Worm (Caenorhabditis elegans) whole organism, L3 larva: Measurements from ENCODE around the gene ift-74.

Experiments used
- R02D3.7 ChIP-seq: fragments of 150-350 bp; optimal IDR thresholded peaks from 2 replicates; lab custom pipeline; 2014; ENCODE audit warnings: missing biosample characterization, missing genetic modification characterization
- ZK546.5 ChIP-seq: sonication (generic microtip); optimal IDR thresholded peaks from 2 replicates; lab custom pipeline; 2017; ENCODE audit warnings: missing biosample characterization, missing genetic modification characterization
- aly-2 ChIP-seq: fragments of 150-350 bp; optimal IDR thresholded peaks from 2 replicates; lab custom pipeline; 2014; ENCODE audit warnings: missing biosample characterization, missing genetic modification characterization
- ama-1 ChIP-seq: fragments of 150-350 bp; optimal IDR thresholded peaks from 2 replicates; lab custom pipeline; 2018
- ceh-16 ChIP-seq: sonication (generic microtip); optimal IDR thresholded peaks from 2 replicates; lab custom pipeline; 2017; ENCODE audit warnings: missing biosample characterization, missing genetic modification characterization
- ceh-28 ChIP-seq: fragments of 150-350 bp; optimal IDR thresholded peaks from 2 replicates; lab custom pipeline; 2014; ENCODE audit warnings: missing biosample characterization, missing genetic modification reagents, missing genetic modification characterization
- ceh-82 ChIP-seq: fragments of 150-350 bp; optimal IDR thresholded peaks from 2 replicates; lab custom pipeline; 2014; ENCODE audit warnings: missing biosample characterization, missing genetic modification characterization
- ceh-9 ChIP-seq: sonication (generic microtip); optimal IDR thresholded peaks from 2 replicates; lab custom pipeline; 2018; ENCODE audit warnings: missing biosample characterization, missing genetic modification characterization
- daf-12 ChIP-seq: fragments of 150-350 bp; optimal IDR thresholded peaks from 2 replicates; lab custom pipeline; 2014; ENCODE audit warnings: missing biosample characterization, missing genetic modification reagents, missing genetic modification characterization
- egl-27 ChIP-seq: sonication (generic microtip); optimal IDR thresholded peaks from 4 replicates; lab custom pipeline; 2017; ENCODE audit warnings: missing biosample characterization, missing genetic modification reagents, missing genetic modification characterization
- egl-5 ChIP-seq: fragments of 150-350 bp; optimal IDR thresholded peaks from 2 replicates; lab custom pipeline; 2017; ENCODE audit warnings: missing biosample characterization, missing genetic modification reagents, missing genetic modification characterization, inconsistent platforms
- elt-1 ChIP-seq: fragments of 150-350 bp; optimal IDR thresholded peaks from 2 replicates; lab custom pipeline; 2014; ENCODE audit warnings: missing biosample characterization, missing genetic modification characterization
- elt-2 ChIP-seq: sonication (generic microtip); optimal IDR thresholded peaks from 2 replicates; lab custom pipeline; 2016; ENCODE audit warnings: missing genetic modification reagents, mild to moderate bottlenecking, missing genetic modification characterization, missing compliant biosample characterization
- elt-3 ChIP-seq, 3 experiments: fragments of 150-350 bp in 1 of 3; sonication (generic microtip) in 2 of 3; optimal IDR thresholded peaks; 2 replicates in 2 of 3; 4 replicates in 1 of 3; lab custom pipeline; 2014 to 2017; ENCODE audit warnings: missing biosample characterization in 3 of 3, missing genetic modification characterization in 3 of 3
- eor-1 ChIP-seq, 2 experiments: fragments of 150-350 bp; optimal IDR thresholded peaks; 2 replicates each; lab custom pipeline; 2014 to 2018; ENCODE audit warnings: missing biosample characterization in 2 of 2, missing genetic modification characterization in 2 of 2
- fkh-10 ChIP-seq: sonication (generic microtip); optimal IDR thresholded peaks from 2 replicates; lab custom pipeline; 2017; ENCODE audit warnings: missing biosample characterization, missing genetic modification reagents, missing genetic modification characterization
- fkh-2 ChIP-seq: fragments of 150-350 bp; optimal IDR thresholded peaks from 2 replicates; lab custom pipeline; 2014; ENCODE audit warnings: missing biosample characterization, missing genetic modification reagents, missing genetic modification characterization
- fos-1 ChIP-seq: fragments of 150-350 bp; optimal IDR thresholded peaks from 2 replicates; lab custom pipeline; 2014; ENCODE audit warnings: missing biosample characterization, missing genetic modification characterization
- hmg-11 ChIP-seq: sonication (generic microtip); optimal IDR thresholded peaks from 2 replicates; lab custom pipeline; 2016; ENCODE audit warnings: missing genetic modification characterization, missing compliant biosample characterization
- jun-1 ChIP-seq: fragments of 150-350 bp; optimal IDR thresholded peaks from 2 replicates; lab custom pipeline; 2014; ENCODE audit warnings: missing biosample characterization, missing genetic modification reagents, missing genetic modification characterization
- lin-15B ChIP-seq: fragments of 150-350 bp; optimal IDR thresholded peaks from 2 replicates; lab custom pipeline; 2014; ENCODE audit warnings: missing biosample characterization, missing genetic modification characterization
- lin-39 ChIP-seq: fragments of 150-350 bp; optimal IDR thresholded peaks from 2 replicates; lab custom pipeline; 2018; ENCODE audit warnings: missing biosample characterization, missing genetic modification reagents, missing genetic modification characterization
- lsy-12 ChIP-seq: sonication (generic microtip); optimal IDR thresholded peaks from 2 replicates; lab custom pipeline; 2016; ENCODE audit warnings: mild to moderate bottlenecking, missing genetic modification characterization, missing compliant biosample characterization
- mdl-1 ChIP-seq: fragments of 150-350 bp; optimal IDR thresholded peaks from 2 replicates; lab custom pipeline; 2014; ENCODE audit warnings: missing biosample characterization, missing genetic modification characterization
- mml-1 ChIP-seq: fragments of 150-350 bp; sonication (generic microtip); optimal IDR thresholded peaks from 3 replicates; lab custom pipeline; 2014; ENCODE audit warnings: missing biosample characterization, missing genetic modification characterization
- nfya-1 ChIP-seq: sonication (generic microtip); optimal IDR thresholded peaks from 2 replicates; lab custom pipeline; 2017; ENCODE audit warnings: missing genetic modification characterization, mild to moderate bottlenecking, missing compliant biosample characterization, antibody characterized with exemption, moderate library complexity; ENCODE audit not compliant: insufficient read depth
- nhr-11 ChIP-seq: fragments of 150-350 bp; optimal IDR thresholded peaks from 2 replicates; lab custom pipeline; 2014; ENCODE audit warnings: missing biosample characterization, missing genetic modification characterization
- nhr-12 ChIP-seq: fragments of 150-350 bp; optimal IDR thresholded peaks from 2 replicates; lab custom pipeline; 2014; ENCODE audit warnings: missing biosample characterization, missing genetic modification characterization
- nhr-23 ChIP-seq: fragments of 150-350 bp; optimal IDR thresholded peaks from 2 replicates; lab custom pipeline; 2014; ENCODE audit warnings: missing biosample characterization, missing genetic modification reagents, missing genetic modification characterization
- nhr-237 ChIP-seq: fragments of 150-350 bp; optimal IDR thresholded peaks from 2 replicates; lab custom pipeline; 2014; ENCODE audit warnings: missing biosample characterization, missing genetic modification characterization
- nhr-25 ChIP-seq: sonication (generic microtip); optimal IDR thresholded peaks from 2 replicates; lab custom pipeline; 2017; ENCODE audit warnings: missing biosample characterization, missing genetic modification characterization
- nhr-28 ChIP-seq: fragments of 150-350 bp; optimal IDR thresholded peaks from 2 replicates; lab custom pipeline; 2014; ENCODE audit warnings: missing biosample characterization, missing genetic modification characterization
- nhr-43 ChIP-seq: sonication (generic microtip); optimal IDR thresholded peaks from 2 replicates; lab custom pipeline; 2016; ENCODE audit warnings: mild to moderate bottlenecking, missing genetic modification characterization, missing compliant biosample characterization; ENCODE audit not compliant: poor library complexity, severe bottlenecking
- nhr-67 ChIP-seq: fragments of 150-350 bp; optimal IDR thresholded peaks from 2 replicates; lab custom pipeline; 2014; ENCODE audit warnings: missing biosample characterization, missing genetic modification characterization
- nhr-76 ChIP-seq: fragments of 150-350 bp; sonication (generic microtip); optimal IDR thresholded peaks from 5 replicates; lab custom pipeline; 2014; ENCODE audit warnings: missing biosample characterization, missing genetic modification characterization
- nhr-77 ChIP-seq: fragments of 150-350 bp; optimal IDR thresholded peaks from 2 replicates; lab custom pipeline; 2014; ENCODE audit warnings: missing biosample characterization, missing genetic modification characterization
- pha-4 ChIP-seq: fragments of 150-350 bp; optimal IDR thresholded peaks from 2 replicates; lab custom pipeline; 2014; ENCODE audit warnings: missing biosample characterization, missing genetic modification reagents, missing genetic modification characterization
- pqm-1 ChIP-seq: fragments of 150-350 bp; optimal IDR thresholded peaks from 2 replicates; lab custom pipeline; 2017; ENCODE audit warnings: missing biosample characterization, missing genetic modification characterization, inconsistent platforms
- sea-2 ChIP-seq: fragments of 150-350 bp; sonication (generic microtip); optimal IDR thresholded peaks from 4 replicates; lab custom pipeline; 2014; ENCODE audit warnings: missing biosample characterization, missing genetic modification reagents, missing genetic modification characterization
- skn-1 ChIP-seq: fragments of 150-350 bp; optimal IDR thresholded peaks from 2 replicates; lab custom pipeline; 2014; ENCODE audit warnings: missing biosample characterization, missing genetic modification characterization
- snpc-4 ChIP-seq: fragments of 150-350 bp; optimal IDR thresholded peaks from 2 replicates; lab custom pipeline; 2014; ENCODE audit warnings: missing biosample characterization, missing genetic modification characterization
- tbx-2 ChIP-seq: sonication (generic microtip); optimal IDR thresholded peaks from 2 replicates; lab custom pipeline; 2016; ENCODE audit warnings: mild to moderate bottlenecking, missing genetic modification characterization, missing compliant biosample characterization
- unc-39 ChIP-seq: sonication (generic microtip); optimal IDR thresholded peaks from 4 replicates; lab custom pipeline; 2017; ENCODE audit warnings: missing biosample characterization, missing genetic modification characterization
- unc-62 ChIP-seq: fragments of 150-350 bp; sonication (generic microtip); optimal IDR thresholded peaks from 4 replicates; lab custom pipeline; 2014; ENCODE audit warnings: missing biosample characterization, missing genetic modification reagents, missing genetic modification characterization
- zag-1 ChIP-seq: fragments of 150-350 bp; optimal IDR thresholded peaks from 2 replicates; lab custom pipeline; 2014; ENCODE audit warnings: missing biosample characterization, missing genetic modification characterization
- ztf-11 ChIP-seq: fragments of 150-350 bp; optimal IDR thresholded peaks from 2 replicates; lab custom pipeline; 2014; ENCODE audit warnings: missing biosample characterization, missing genetic modification characterization
- ztf-4 ChIP-seq: fragments of 150-350 bp; optimal IDR thresholded peaks from 2 replicates; lab custom pipeline; 2014; ENCODE audit warnings: missing biosample characterization, missing genetic modification characterization

The ift-74 gene

ce11 chrII:6706552-6707091, 26.8 kb downstream of the ift-74 start:
- TF ChIP-seq fkh-10 (peak; percentile 44), elt-1 (no peak)

- TF ChIP-seq lin-39 (tag; lab: Kevin White, UChicago) (peak; percentile 96), nhr-25 (tag; lab: Kevin White, UChicago) (no peak), unc-62 (GFP tag; lab: Kevin White, UChicago) (peak; percentile 27), fos-1 (tag; lab: Kevin White, UChicago) (no peak), elt-1 (peak; percentile 0), elt-2 (tag; lab: Kevin White, UChicago) (no peak), lsy-12 (tag; lab: Kevin White, UChicago) (no peak), fkh-2 (tag; lab: Kevin White, UChicago) (no peak), nfya-1 (peak; percentile 52), tbx-2 (tag; lab: Kevin White, UChicago) (no peak), lin-15B (no peak), ztf-4 (tag; lab: Kevin White, UChicago) (no peak), pha-4 (tag; lab: Kevin White, UChicago) (no peak)
Measured at ce11 chrII:6707496-6708260, 27.9 kb downstream of the ift-74 start.

- no peak for TF ChIP-seq nhr-23 (tag; lab: Kevin White, UChicago)
- no peak for TF ChIP-seq aly-2 (tag; lab: Kevin White, UChicago)
- no peak for TF ChIP-seq ceh-9 (tag; lab: Kevin White, UChicago)
- TF ChIP-seq pqm-1 (tag; lab: Kevin White, UChicago), result no peak
- no peak for TF ChIP-seq ama-1
- no peak for TF ChIP-seq ZK546.5 (tag; lab: Kevin White, UChicago)
- TF ChIP-seq mdl-1, result no peak
- no peak for TF ChIP-seq R02D3.7
- TF ChIP-seq lsy-12 (tag; lab: Kevin White, UChicago), result no peak
- TF ChIP-seq nhr-25 (tag; lab: Kevin White, UChicago), result no peak
- peak; percentile 21 for TF ChIP-seq lin-15B
- no peak for TF ChIP-seq nhr-76 (tag; lab: Kevin White, UChicago)
- no peak for TF ChIP-seq elt-1
- TF ChIP-seq ztf-11 (tag; lab: Kevin White, UChicago), result no peak
- TF ChIP-seq zag-1, result no peak
- TF ChIP-seq eor-1 (tag; optimal IDR thresholded peaks at IDR 0.05; lab: Kevin White, UChicago), result no peak
- no peak for TF ChIP-seq nhr-43 (tag; lab: Kevin White, UChicago)
- peak; percentile 65 for TF ChIP-seq lin-39 (tag; lab: Kevin White, UChicago)
- TF ChIP-seq snpc-4 (tag; lab: Kevin White, UChicago), result no peak
- TF ChIP-seq fkh-2 (tag; lab: Kevin White, UChicago), result no peak
- peak; percentile 78 for TF ChIP-seq nfya-1
- TF ChIP-seq elt-2 (tag; lab: Kevin White, UChicago), result no peak
- no peak for TF ChIP-seq skn-1 (tag; lab: Kevin White, UChicago)
- no peak for TF ChIP-seq pha-4 (tag; lab: Kevin White, UChicago)
- TF ChIP-seq sea-2 (GFP tag; lab: Kevin White, UChicago), result no peak
- peak; percentile 15 for TF ChIP-seq unc-62 (GFP tag; lab: Kevin White, UChicago)
- TF ChIP-seq fkh-10, result no peak
- TF ChIP-seq ceh-82 (tag; lab: Kevin White, UChicago), result no peak
- TF ChIP-seq nhr-67 (tag; lab: Kevin White, UChicago), result no peak
- no peak for TF ChIP-seq tbx-2 (tag; lab: Kevin White, UChicago)
- no peak for TF ChIP-seq nhr-77
- no peak for TF ChIP-seq mml-1 (tag; lab: Kevin White, UChicago)
- no peak for TF ChIP-seq daf-12 (tag; lab: Kevin White, UChicago)
- no peak for TF ChIP-seq ceh-16
- TF ChIP-seq fos-1 (tag; lab: Kevin White, UChicago), result no peak
- no peak for TF ChIP-seq ztf-4 (tag; lab: Kevin White, UChicago)
- TF ChIP-seq nhr-11 (tag; lab: Kevin White, UChicago), result no peak
- TF ChIP-seq egl-27 (tag; lab: Kevin White, UChicago), result no peak
- TF ChIP-seq nhr-12 (tag; lab: Kevin White, UChicago), result no peak
- no peak for TF ChIP-seq elt-3 (tag; optimal IDR thresholded peaks at IDR 0.05; lab: Kevin White, UChicago)
- peak; percentile 37 for TF ChIP-seq hmg-11 (tag; lab: Kevin White, UChicago)
- peak; percentile 18 for TF ChIP-seq egl-5 (tag; lab: Kevin White, UChicago)
- no peak for TF ChIP-seq nhr-28 (tag; lab: Kevin White, UChicago)
- TF ChIP-seq ceh-28 (tag; lab: Kevin White, UChicago), result no peak
- TF ChIP-seq jun-1, result no peak
- TF ChIP-seq nhr-237 (tag; lab: Kevin White, UChicago), result no peak
- no peak for TF ChIP-seq unc-39 (tag; lab: Kevin White, UChicago)
Measured at ce11 chrII:6708980-6709379, 29.2 kb downstream of the ift-74 start.
